Worm (Caenorhabditis elegans) whole organism, L1 larva: ENCODE measurements around the gene F10E9.1.
A peak's percentile ranks its signal among the peaks of the same experiment; 100 is the strongest.

Experiments used
- C16A3.4 ChIP-seq: fragments of 150-350 bp; optimal IDR thresholded peaks from 2 replicates; lab custom pipeline; 2014; ENCODE audit warnings: missing biosample characterization, missing genetic modification characterization
- C34B4.2 ChIP-seq: sonication (generic microtip); optimal IDR thresholded peaks from 2 replicates; lab custom pipeline; 2017; ENCODE audit warnings: mild to moderate bottlenecking, missing genetic modification characterization, missing compliant biosample characterization
- F16B12.6 ChIP-seq: fragments of 150-350 bp; optimal IDR thresholded peaks from 2 replicates; lab custom pipeline; 2014; ENCODE audit warnings: missing biosample characterization, missing genetic modification characterization
- Y116A8C.19 ChIP-seq: sonication (generic microtip); optimal IDR thresholded peaks from 2 replicates; lab custom pipeline; 2016; ENCODE audit warnings: missing compliant biosample characterization, missing genetic modification characterization, borderline replicate concordance
- aha-1 ChIP-seq: fragments of 150-350 bp; optimal IDR thresholded peaks from 2 replicates; lab custom pipeline; 2014; ENCODE audit warnings: missing biosample characterization, missing genetic modification characterization
- alr-1 ChIP-seq: fragments of 200-800 bp; sonication (Bioruptor generic); optimal IDR thresholded peaks from 2 replicates; lab custom pipeline; 2018; ENCODE audit warnings: borderline replicate concordance, mild to moderate bottlenecking, missing genetic modification characterization, missing compliant biosample characterization
- aly-2 ChIP-seq: fragments of 150-350 bp; optimal IDR thresholded peaks from 2 replicates; lab custom pipeline; 2014; ENCODE audit warnings: missing biosample characterization, missing genetic modification characterization
- ama-1 ChIP-seq: fragments of 150-350 bp; optimal IDR thresholded peaks from 2 replicates; lab custom pipeline; 2014
- ceh-88 ChIP-seq: fragments of 200-800 bp; sonication (Bioruptor generic); IDR thresholded peaks from 2 replicates; pipeline ENCODE4 v1.3.6; 2022; ENCODE audit warnings: missing genetic modification characterization, missing compliant biosample characterization
- ces-1 ChIP-seq: fragments of 150-350 bp; optimal IDR thresholded peaks from 2 replicates; lab custom pipeline; 2014; ENCODE audit warnings: missing biosample characterization, missing genetic modification reagents, missing genetic modification characterization
- dpl-1 ChIP-seq, 3 experiments: fragments of 150-350 bp in 2 of 3; sonication (generic microtip) in 1 of 3; optimal IDR thresholded peaks; 2 replicates each; lab custom pipeline; 2014 to 2017; ENCODE audit warnings: missing biosample characterization in 3 of 3, missing genetic modification characterization in 3 of 3, missing genetic modification reagents in 3 of 3
- dsc-1 ChIP-seq: sonication (generic microtip); optimal IDR thresholded peaks from 2 replicates; lab custom pipeline; 2016; ENCODE audit warnings: mild to moderate bottlenecking, missing genetic modification characterization, missing compliant biosample characterization
- efl-1 ChIP-seq, 4 experiments: fragments of 150-350 bp; optimal IDR thresholded peaks in 3 of 4; peaks in 1 of 4; 1 replicate in 1 of 4; 2 replicates in 3 of 4; lab custom pipeline; 2014; ENCODE audit warnings: missing biosample characterization in 2 of 4, missing genetic modification characterization in 2 of 4, missing genetic modification reagents in 2 of 4
- efl-3 ChIP-seq: fragments of 200-800 bp; sonication (Bioruptor generic); optimal IDR thresholded peaks from 2 replicates; lab custom pipeline; 2018; ENCODE audit warnings: mild to moderate bottlenecking, missing genetic modification characterization, missing compliant biosample characterization
- egl-13 ChIP-seq: sonication (generic microtip); optimal IDR thresholded peaks from 2 replicates; lab custom pipeline; 2016; ENCODE audit warnings: missing genotype, missing genetic modification reagents, missing genetic modification characterization, missing compliant biosample characterization
- elt-2 ChIP-seq: sonication (generic microtip); optimal IDR thresholded peaks from 2 replicates; lab custom pipeline; 2016; ENCODE audit warnings: missing genetic modification characterization, mild to moderate bottlenecking, inconsistent platforms, missing compliant biosample characterization, missing genetic modification reagents
- ets-5 ChIP-seq: fragments of 200-800 bp; sonication (Bioruptor generic); IDR thresholded peaks from 2 replicates; pipeline ENCODE4 v1.3.6; 2022; ENCODE audit warnings: missing genetic modification characterization, missing compliant biosample characterization
- fkh-10 ChIP-seq: sonication (generic microtip); optimal IDR thresholded peaks from 2 replicates; lab custom pipeline; 2017; ENCODE audit warnings: missing biosample characterization, missing genetic modification reagents, missing genetic modification characterization
- fkh-8 ChIP-seq: sonication (generic microtip); optimal IDR thresholded peaks from 2 replicates; lab custom pipeline; 2016; ENCODE audit warnings: mild to moderate bottlenecking, missing genetic modification characterization, missing compliant biosample characterization
- grh-1 ChIP-seq: fragments of 200-800 bp; sonication (Bioruptor generic); IDR thresholded peaks from 2 replicates; pipeline ENCODE4 v1.3.6; 2022; ENCODE audit warnings: missing genetic modification reagents, missing genetic modification characterization, missing compliant biosample characterization
- hlh-17 ChIP-seq: fragments of 200-800 bp; sonication (Bioruptor generic); optimal IDR thresholded peaks from 2 replicates; lab custom pipeline; 2018; ENCODE audit warnings: missing genetic modification characterization, mild to moderate bottlenecking, missing compliant biosample characterization, moderate library complexity, borderline replicate concordance
- irx-1 ChIP-seq: sonication (generic microtip); optimal IDR thresholded peaks from 2 replicates; lab custom pipeline; 2016; ENCODE audit warnings: missing genetic modification characterization, missing compliant biosample characterization
- lin-14 ChIP-seq: fragments of 200-800 bp; sonication (Bioruptor generic); optimal IDR thresholded peaks from 2 replicates; lab custom pipeline; 2018; ENCODE audit warnings: mild to moderate bottlenecking, missing genetic modification characterization, moderate library complexity, missing compliant biosample characterization
- lin-15B ChIP-seq: fragments of 150-350 bp; sonication (generic microtip); optimal IDR thresholded peaks from 3 replicates; lab custom pipeline; 2014; ENCODE audit warnings: missing biosample characterization, missing genetic modification characterization
- lir-3 ChIP-seq: sonication (generic microtip); optimal IDR thresholded peaks from 2 replicates; lab custom pipeline; 2016; ENCODE audit warnings: mild to moderate bottlenecking, missing genetic modification characterization, moderate library complexity, missing compliant biosample characterization; ENCODE audit not compliant: poor library complexity
- mef-2 ChIP-seq: fragments of 150-350 bp; optimal IDR thresholded peaks from 2 replicates; lab custom pipeline; 2014; ENCODE audit warnings: missing biosample characterization, missing genetic modification characterization
- nhr-11 ChIP-seq: fragments of 150-350 bp; optimal IDR thresholded peaks from 2 replicates; lab custom pipeline; 2014; ENCODE audit warnings: missing biosample characterization, missing genetic modification characterization
- nhr-12 ChIP-seq: sonication (generic microtip); optimal IDR thresholded peaks from 2 replicates; lab custom pipeline; 2017; ENCODE audit warnings: missing biosample characterization, missing genetic modification characterization
- nhr-19 ChIP-seq: fragments of 200-800 bp; sonication (Bioruptor generic); conservative IDR thresholded peaks from 2 replicates; pipeline ENCODE4 v1.3.6; 2022; ENCODE audit warnings: missing genetic modification characterization, missing compliant biosample characterization
- nhr-20 ChIP-seq: sonication (generic microtip); optimal IDR thresholded peaks from 2 replicates; lab custom pipeline; 2016; ENCODE audit warnings: mild to moderate bottlenecking, missing genetic modification characterization, missing compliant biosample characterization
- nhr-47 ChIP-seq: sonication (generic microtip); optimal IDR thresholded peaks from 2 replicates; lab custom pipeline; 2016; ENCODE audit warnings: mild to moderate bottlenecking, missing genetic modification characterization, moderate library complexity, missing compliant biosample characterization
- nhr-71 ChIP-seq: sonication (generic microtip); optimal IDR thresholded peaks from 2 replicates; lab custom pipeline; 2016; ENCODE audit warnings: mild to moderate bottlenecking, missing genetic modification characterization, moderate library complexity, missing compliant biosample characterization
- nhr-76 ChIP-seq: sonication (generic microtip); optimal IDR thresholded peaks from 2 replicates; lab custom pipeline; 2017; ENCODE audit warnings: missing biosample characterization, missing genetic modification characterization
- nhr-90 ChIP-seq: sonication (generic microtip); optimal IDR thresholded peaks from 2 replicates; lab custom pipeline; 2016; ENCODE audit warnings: mild to moderate bottlenecking, missing genetic modification characterization, missing compliant biosample characterization; ENCODE audit not compliant: poor library complexity
- skn-1 ChIP-seq: fragments of 150-350 bp; optimal IDR thresholded peaks from 2 replicates; lab custom pipeline; 2014; ENCODE audit warnings: missing biosample characterization, missing genetic modification characterization
- sptf-1 ChIP-seq: fragments of 150-350 bp; optimal IDR thresholded peaks from 2 replicates; lab custom pipeline; 2014; ENCODE audit warnings: missing biosample characterization, missing genetic modification characterization
- swsn-7 ChIP-seq: sonication (generic microtip); optimal IDR thresholded peaks from 2 replicates; lab custom pipeline; 2016; ENCODE audit warnings: missing genetic modification characterization, missing compliant biosample characterization
- tbx-2 ChIP-seq: sonication (generic microtip); optimal IDR thresholded peaks from 2 replicates; lab custom pipeline; 2016; ENCODE audit warnings: missing genetic modification characterization, missing compliant biosample characterization
- tlp-1 ChIP-seq: fragments of 150-350 bp; optimal IDR thresholded peaks from 2 replicates; lab custom pipeline; 2014; ENCODE audit warnings: missing biosample characterization, missing genetic modification characterization
- unc-98 ChIP-seq: fragments of 200-800 bp; sonication (Bioruptor generic); IDR thresholded peaks from 2 replicates; pipeline ENCODE4 v1.3.6; 2022; ENCODE audit warnings: missing genetic modification characterization, missing compliant biosample characterization
- vab-15 ChIP-seq: sonication (generic microtip); optimal IDR thresholded peaks from 2 replicates; lab custom pipeline; 2017; ENCODE audit warnings: missing genotype, mild to moderate bottlenecking, missing genetic modification characterization, missing compliant biosample characterization
- zip-4 ChIP-seq: fragments of 200-800 bp; sonication (Bioruptor generic); optimal IDR thresholded peaks from 2 replicates; lab custom pipeline; 2018; ENCODE audit warnings: mild to moderate bottlenecking, missing genetic modification characterization, moderate library complexity, missing compliant biosample characterization

The F10E9.1 gene

DNA sequence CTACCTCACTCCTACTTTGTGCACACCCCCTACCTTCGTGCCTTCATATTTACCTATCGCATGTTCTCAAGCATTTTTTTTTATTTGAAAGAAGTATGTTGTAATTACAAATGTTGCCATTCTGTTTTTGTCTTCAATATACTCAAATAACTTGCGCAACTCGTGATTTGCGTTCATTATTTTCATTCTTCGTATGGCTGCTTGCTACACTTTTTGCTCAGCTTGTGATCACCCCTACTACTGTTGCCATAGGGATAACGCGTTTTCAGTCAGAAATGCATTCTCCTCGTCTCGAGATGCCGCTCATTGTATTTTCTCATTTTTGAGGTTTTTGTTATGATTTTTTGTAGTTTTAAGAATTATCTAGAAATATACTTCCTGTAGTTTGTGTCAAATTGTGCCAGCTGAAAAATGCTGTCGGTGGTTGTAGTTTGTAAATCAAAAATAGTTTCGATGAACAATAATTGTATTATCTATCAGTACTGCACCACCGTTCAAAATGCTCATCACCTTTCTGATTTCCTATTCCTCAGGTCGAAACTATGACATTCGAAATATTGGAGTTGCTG is at the start of gene F10E9.1:
Gene F10E9.1, plus strand, starts transcription at position 519 of the 569 bp plus-strand sequence.
- TF ChIP-seq nhr-71 (tag; lab: Kevin White, UChicago) (peak; percentile 67), zip-4 (GFP tag; lab: Kevin White, UChicago) (no peak), ceh-88 (GFP tag; lab: Robert Waterston, UW) (no peak), unc-98 (GFP tag; lab: Robert Waterston, UW) (no peak), tlp-1 (tag; lab: Kevin White, UChicago) (no peak), fkh-8 (tag; lab: Kevin White, UChicago) (peak; percentile 100), nhr-20 (tag; lab: Kevin White, UChicago) (peak; percentile 10), efl-1 (optimal IDR thresholded peaks at IDR 0.05; lab: Kevin White, UChicago) (no peak), efl-1 (GFP tag; optimal IDR thresholded peaks at IDR 0.05 in 1 of 2; lab: Kevin White, UChicago) (no peak), nhr-12 (tag; lab: Kevin White, UChicago) (no peak), grh-1 (GFP tag; lab: Robert Waterston, UW) (no peak), elt-2 (no peak), skn-1 (tag; lab: Kevin White, UChicago) (no peak), swsn-7 (tag; lab: Kevin White, UChicago) (peak; percentile 17), dpl-1 (GFP tag; optimal IDR thresholded peaks at IDR 0.05; lab: Kevin White, UChicago) (no peak), ama-1 (lab: Kevin White, UChicago) (no peak), alr-1 (tag; lab: Kevin White, UChicago) (no peak), sptf-1 (tag; lab: Kevin White, UChicago) (no peak), aly-2 (tag; lab: Kevin White, UChicago) (no peak), nhr-11 (peak; percentile 48), nhr-47 (tag; lab: Kevin White, UChicago) (peak; percentile 54), lin-14 (GFP tag; lab: Kevin White, UChicago) (peak; percentile 20), F16B12.6 (no peak), dsc-1 (tag; lab: Kevin White, UChicago) (peak; percentile 14), Y116A8C.19 (tag; lab: Kevin White, UChicago) (no peak), ces-1 (GFP tag; lab: Kevin White, UChicago) (no peak), lin-15B (tag; lab: Kevin White, UChicago) (no peak), tbx-2 (tag; lab: Kevin White, UChicago) (no peak)

ce11 chrIII:8275871-8276270 is 47.1 kb upstream of the F10E9.1 start, which contains the start of gene clec-160:
clec-160 (minus strand) TSS chrIII:8275971.
- no peak for TF ChIP-seq hlh-17 (GFP tag; lab: Kevin White, UChicago)
- no peak for TF ChIP-seq egl-13 (tag; lab: Kevin White, UChicago)
- TF ChIP-seq mef-2 = no peak
- no peak for TF ChIP-seq irx-1 (tag; lab: Kevin White, UChicago)
- TF ChIP-seq swsn-7 (tag; lab: Kevin White, UChicago) = no peak
- no peak for TF ChIP-seq C34B4.2 (tag; lab: Kevin White, UChicago)
- TF ChIP-seq efl-3 (GFP tag; lab: Kevin White, UChicago) = no peak

ce11 chrIII:8278801-8279200 is 44.2 kb upstream of the F10E9.1 start, which contains the start of gene mig-10:
mig-10 (plus strand) TSS chrIII:8279101.
- TF ChIP-seq zip-4 (GFP tag; lab: Kevin White, UChicago) (no peak), aha-1 (tag; lab: Kevin White, UChicago) (no peak), ceh-88 (GFP tag; lab: Robert Waterston, UW) (no peak), C16A3.4 (no peak), alr-1 (tag; lab: Kevin White, UChicago) (no peak), fkh-8 (tag; lab: Kevin White, UChicago) (no peak), tlp-1 (tag; lab: Kevin White, UChicago) (no peak), ama-1 (lab: Kevin White, UChicago) (no peak), nhr-90 (tag; lab: Kevin White, UChicago) (no peak), nhr-76 (tag; lab: Kevin White, UChicago) (no peak), elt-2 (no peak), nhr-19 (GFP tag; lab: Robert Waterston, UW) (no peak), ets-5 (GFP tag; lab: Robert Waterston, UW) (no peak), F16B12.6 (no peak), lir-3 (no peak), hlh-17 (GFP tag; lab: Kevin White, UChicago) (no peak), tbx-2 (tag; lab: Kevin White, UChicago) (no peak), aly-2 (tag; lab: Kevin White, UChicago) (no peak), fkh-10 (GFP tag; lab: Kevin White, UChicago) (no peak), vab-15 (no peak)
